Fruit fly (Drosophila melanogaster) whole organism, wandering third instar larva: ENCODE measurements around the gene CG34117.

Experiments used
- Abd-B ChIP-seq: fragments of >200 bp; optimal IDR thresholded peaks from 2 replicates; lab custom pipeline; 2017; ENCODE audit warnings: missing biosample characterization, missing genetic modification characterization
- CG32264 ChIP-seq: fragments of 200-800 bp; sonication (Bioruptor generic); optimal IDR thresholded peaks from 2 replicates; lab custom pipeline; 2016; ENCODE audit warnings: missing biosample characterization, missing genetic modification characterization
- CG9705 ChIP-seq: fragments of 200-800 bp; sonication (Bioruptor generic); optimal IDR thresholded peaks from 2 replicates; lab custom pipeline; 2018; ENCODE audit warnings: missing biosample characterization, mild to moderate bottlenecking, missing genetic modification characterization
- CrebA ChIP-seq: fragments of 200-800 bp; sonication (Bioruptor generic); optimal IDR thresholded peaks from 2 replicates; lab custom pipeline; 2016; ENCODE audit warnings: missing biosample characterization, mild to moderate bottlenecking, missing genetic modification characterization, borderline replicate concordance
- Dfd ChIP-seq: fragments of >200 bp; optimal IDR thresholded peaks from 2 replicates; lab custom pipeline; 2017; ENCODE audit warnings: missing biosample characterization, missing genetic modification characterization
- Dif ChIP-seq: fragments of 200-275, 200-300 bp; sonication (Bioruptor generic); optimal IDR thresholded peaks from 2 replicates; lab custom pipeline; 2018; ENCODE audit warnings: missing biosample characterization, missing genetic modification characterization; ENCODE audit not compliant: partially characterized antibody
- GATAd ChIP-seq: sonication (Bioruptor generic); optimal IDR thresholded peaks from 2 replicates; lab custom pipeline; 2016; ENCODE audit warnings: missing biosample characterization, missing genetic modification characterization
- HLH106 ChIP-seq: fragments of 200-800 bp; optimal IDR thresholded peaks from 3 replicates; lab custom pipeline; 2019; ENCODE audit warnings: missing biosample characterization, mild to moderate bottlenecking, missing genetic modification characterization, moderate library complexity
- Hnf4 ChIP-seq: fragments of 200-800 bp; sonication (Bioruptor generic); optimal IDR thresholded peaks from 2 replicates; lab custom pipeline; 2016; ENCODE audit warnings: missing biosample characterization, mild to moderate bottlenecking, missing genetic modification characterization
- Hr78 ChIP-seq: fragments of >200 bp; optimal IDR thresholded peaks from 2 replicates; lab custom pipeline; 2017; ENCODE audit warnings: missing biosample characterization, missing genetic modification characterization
- Hr83 ChIP-seq: fragments of 200-300 bp; sonication (Bioruptor generic); optimal IDR thresholded peaks from 2 replicates; lab custom pipeline; 2016; ENCODE audit warnings: missing biosample characterization, mild to moderate bottlenecking, missing genetic modification characterization, moderate library complexity; ENCODE audit not compliant: poor library complexity, severe bottlenecking
- Jra ChIP-seq: sonication (Bioruptor generic); optimal IDR thresholded peaks from 2 replicates; lab custom pipeline; 2016; ENCODE audit warnings: missing biosample characterization, missing genetic modification characterization
- Mio ChIP-seq: sonication (Bioruptor generic); optimal IDR thresholded peaks from 2 replicates; lab custom pipeline; 2016; ENCODE audit warnings: missing biosample characterization, missing genetic modification characterization
- Myc ChIP-seq: fragments of >200 bp; optimal IDR thresholded peaks from 2 replicates; lab custom pipeline; 2017
- N ChIP-seq: fragments of >200 bp; optimal IDR thresholded peaks from 2 replicates; lab custom pipeline; 2018; ENCODE audit warnings: missing biosample characterization, missing external identifiers, missing genetic modification characterization
- OdsH ChIP-seq: fragments of 200-800 bp; sonication (Bioruptor generic); optimal IDR thresholded peaks from 2 replicates; lab custom pipeline; 2016; ENCODE audit warnings: missing biosample characterization, mild to moderate bottlenecking, missing genetic modification characterization
- Rel ChIP-seq, 2 experiments: fragments of 200-800 bp; sonication (Bioruptor generic) in 1 of 2; optimal IDR thresholded peaks; 2 replicates in 1 of 2; 3 replicates in 1 of 2; lab custom pipeline; 2016 to 2019; ENCODE audit warnings: mild to moderate bottlenecking in 2 of 2, missing biosample characterization in 2 of 2, missing genetic modification characterization in 2 of 2, moderate library complexity in 1 of 2
- Sp1 ChIP-seq: fragments of 200-800 bp; sonication (Bioruptor generic); optimal IDR thresholded peaks from 3 replicates; lab custom pipeline; 2019; ENCODE audit warnings: missing biosample characterization, mild to moderate bottlenecking, missing genetic modification characterization, moderate library complexity
- Vsx2 ChIP-seq: fragments of 200-300, 225-300 bp; sonication (Bioruptor generic); optimal IDR thresholded peaks from 2 replicates; lab custom pipeline; 2018; ENCODE audit warnings: missing biosample characterization, missing genetic modification characterization; ENCODE audit not compliant: partially characterized antibody
- br ChIP-seq: fragments of 200-800 bp; sonication (Bioruptor generic); optimal IDR thresholded peaks from 2 replicates; lab custom pipeline; 2016; ENCODE audit warnings: missing biosample characterization, missing genetic modification characterization
- brk ChIP-seq: fragments of 200-800 bp; sonication (Bioruptor generic); optimal IDR thresholded peaks from 2 replicates; lab custom pipeline; 2016; ENCODE audit warnings: missing biosample characterization, mild to moderate bottlenecking, missing genetic modification characterization
- dl ChIP-seq, 2 experiments: fragments of 175-275, 200-275 bp in 1 of 2; fragments of 200-275 bp in 1 of 2; sonication (Bioruptor generic); optimal IDR thresholded peaks; lab custom pipeline; 2018; ENCODE audit warnings: mild to moderate bottlenecking in 2 of 2, missing biosample characterization in 2 of 2, missing genetic modification characterization in 2 of 2, moderate library complexity in 2 of 2; ENCODE audit not compliant: partially characterized antibody in 2 of 2, insufficient read depth in 1 of 2
- dmrt93B ChIP-seq: fragments of 200-800 bp; sonication (Bioruptor generic); optimal IDR thresholded peaks from 2 replicates; lab custom pipeline; 2018; ENCODE audit warnings: missing biosample characterization, mild to moderate bottlenecking, missing genetic modification characterization
- dsf ChIP-seq: sonication (Bioruptor generic); optimal IDR thresholded peaks from 2 replicates; lab custom pipeline; 2016; ENCODE audit warnings: missing biosample characterization, missing genetic modification characterization, borderline replicate concordance
- ey ChIP-seq: fragments of 200-800 bp; sonication (Bioruptor generic); optimal IDR thresholded peaks from 2 replicates; lab custom pipeline; 2016; ENCODE audit warnings: missing biosample characterization, missing genetic modification characterization
- foxo ChIP-seq, 2 experiments: fragments of 200-800 bp; sonication (Bioruptor generic); optimal IDR thresholded peaks; 2 replicates in 1 of 2; 3 replicates in 1 of 2; lab custom pipeline; 2016 to 2017; ENCODE audit warnings: missing biosample characterization in 2 of 2, missing genetic modification characterization in 2 of 2
- fru ChIP-seq: fragments of 200-800 bp; sonication (Bioruptor generic); optimal IDR thresholded peaks from 3 replicates; lab custom pipeline; 2016; ENCODE audit warnings: missing biosample characterization, mild to moderate bottlenecking, missing genetic modification characterization
- h ChIP-seq: fragments of 200-800 bp; sonication (Bioruptor generic); optimal IDR thresholded peaks from 3 replicates; lab custom pipeline; 2016; ENCODE audit warnings: missing biosample characterization, mild to moderate bottlenecking, missing genetic modification characterization
- jim ChIP-seq: fragments of 175-275, 200-325 bp; sonication (Bioruptor generic); optimal IDR thresholded peaks from 2 replicates; lab custom pipeline; 2016; ENCODE audit warnings: missing biosample characterization, mild to moderate bottlenecking, missing genetic modification characterization
- lola ChIP-seq: fragments of >200 bp; optimal IDR thresholded peaks from 2 replicates; lab custom pipeline; 2017; ENCODE audit warnings: missing biosample characterization, missing genetic modification characterization
- pan ChIP-seq: fragments of >200 bp; optimal IDR thresholded peaks from 2 replicates; lab custom pipeline; 2017
- psq ChIP-seq: fragments of 200-800 bp; sonication (Bioruptor generic); optimal IDR thresholded peaks from 3 replicates; lab custom pipeline; 2017; ENCODE audit warnings: missing biosample characterization, mild to moderate bottlenecking, missing genetic modification characterization, moderate library complexity
- rgr ChIP-seq: fragments of 200-800 bp; sonication (Bioruptor generic); optimal IDR thresholded peaks from 3 replicates; lab custom pipeline; 2016; ENCODE audit warnings: missing biosample characterization, mild to moderate bottlenecking, missing genetic modification characterization
- sage ChIP-seq: fragments of 200-800 bp; sonication (Bioruptor generic); optimal IDR thresholded peaks from 2 replicates; lab custom pipeline; 2016; ENCODE audit warnings: missing biosample characterization, mild to moderate bottlenecking, missing genetic modification characterization
- sv ChIP-seq: fragments of 200-800 bp; sonication (Bioruptor generic); optimal IDR thresholded peaks from 3 replicates; lab custom pipeline; 2016; ENCODE audit warnings: missing biosample characterization, missing genetic modification characterization
- tai ChIP-seq: sonication (Bioruptor generic); optimal IDR thresholded peaks from 2 replicates; lab custom pipeline; 2016; ENCODE audit warnings: missing biosample characterization, missing genetic modification characterization
- usp ChIP-seq: fragments of >200 bp; optimal IDR thresholded peaks from 2 replicates; lab custom pipeline; 2017; ENCODE audit warnings: missing biosample characterization, missing genetic modification characterization
- woc ChIP-seq: sonication (Bioruptor generic); optimal IDR thresholded peaks from 2 replicates; lab custom pipeline; 2016; ENCODE audit warnings: missing biosample characterization, mild to moderate bottlenecking, missing genetic modification characterization

The CG34117 gene

dm6 chr3R:9399951-9400392, at the start of gene CG34117:
Gene CG34117 (minus strand): TSS chr3R:9400053.
- no peak for TF ChIP-seq lola (GFP tag; lab: Kevin White, UChicago)
- peak; percentile 78 for TF ChIP-seq OdsH (GFP tag; lab: Kevin White, UChicago)
- peak; percentile 11 for TF ChIP-seq jim (GFP tag; lab: Kevin White, UChicago)
- no peak for TF ChIP-seq Mio
- no peak for TF ChIP-seq N
- TF ChIP-seq Dif (GFP tag; lab: Kevin White, UChicago) = no peak
- TF ChIP-seq Hr78 = no peak
- peak; percentile 87 for TF ChIP-seq rgr (GFP tag; lab: Kevin White, UChicago)
- TF ChIP-seq dmrt93B = peak; percentile 45
- TF ChIP-seq sage = peak; percentile 65
- TF ChIP-seq pan (lab: Kevin White, UChicago) = no peak
- TF ChIP-seq dl (GFP tag; optimal IDR thresholded peaks at IDR 0.05; lab: Kevin White, UChicago; ENCODE audit: insufficient read depth in 1 of 2, partially characterized antibody in 2 of 2) = no peak
- TF ChIP-seq Sp1 (GFP tag; lab: Kevin White, UChicago) = peak; percentile 75
- no peak for TF ChIP-seq tai
- TF ChIP-seq dsf (GFP tag; lab: Kevin White, UChicago) = peak; percentile 57
- TF ChIP-seq Vsx2 (GFP tag; lab: Kevin White, UChicago) = no peak
- TF ChIP-seq brk = no peak
- TF ChIP-seq Hnf4 = peak; percentile 86
- no peak for TF ChIP-seq CrebA
- no peak for TF ChIP-seq usp (GFP tag; lab: Kevin White, UChicago)
- peak; percentile 76 for TF ChIP-seq woc (GFP tag; lab: Kevin White, UChicago)
- TF ChIP-seq ey (GFP tag; lab: Kevin White, UChicago) = peak; percentile 75
- TF ChIP-seq fru = peak; percentile 69
- peak; percentile 47 for TF ChIP-seq br (GFP tag; lab: Kevin White, UChicago)
- peak; percentile 70 for TF ChIP-seq Jra (GFP tag; lab: Kevin White, UChicago)
- no peak for TF ChIP-seq GATAd
- TF ChIP-seq Rel (GFP tag; optimal IDR thresholded peaks at IDR 0.05; lab: Kevin White, UChicago) = no peak
- TF ChIP-seq Rel (tag; optimal IDR thresholded peaks at IDR 0.05; lab: Kevin White, UChicago) = peak; percentile 68
- TF ChIP-seq h = peak; percentile 81
- no peak for TF ChIP-seq Myc
- no peak for TF ChIP-seq CG32264
- TF ChIP-seq psq (GFP tag; lab: Kevin White, UChicago) = peak; percentile 72
- peak; percentile 55 for TF ChIP-seq CG9705 (GFP tag; lab: Kevin White, UChicago)
- TF ChIP-seq Dfd (GFP tag; lab: Kevin White, UChicago) = no peak
- TF ChIP-seq Abd-B (GFP tag; lab: Kevin White, UChicago) = no peak
- peak; percentile 75 for TF ChIP-seq Hr83 (GFP tag; lab: Kevin White, UChicago)
- peak; percentile 73 for TF ChIP-seq sv (GFP tag; lab: Kevin White, UChicago)
- TF ChIP-seq HLH106 (tag; lab: Kevin White, UChicago) = peak; percentile 76
- TF ChIP-seq foxo (GFP tag; optimal IDR thresholded peaks at IDR 0.05; lab: Kevin White, UChicago) = peak in 1 of 2 experiments; percentile 89

dm6 chr3R:9448320-9448719, 48.5 kb upstream of the CG34117 start:
- TF ChIP-seq jim (GFP tag; lab: Kevin White, UChicago) = no peak
- no peak for TF ChIP-seq brk
- TF ChIP-seq CG32264 = no peak
- TF ChIP-seq N = no peak
- no peak for TF ChIP-seq rgr (GFP tag; lab: Kevin White, UChicago)
- TF ChIP-seq Sp1 (GFP tag; lab: Kevin White, UChicago) = no peak
- no peak for TF ChIP-seq pan (lab: Kevin White, UChicago)
- TF ChIP-seq GATAd = no peak
- TF ChIP-seq tai = no peak
- TF ChIP-seq OdsH (GFP tag; lab: Kevin White, UChicago) = no peak
- no peak for TF ChIP-seq h
- TF ChIP-seq br (GFP tag; lab: Kevin White, UChicago) = no peak
- TF ChIP-seq CG9705 (GFP tag; lab: Kevin White, UChicago) = no peak
- TF ChIP-seq sv (GFP tag; lab: Kevin White, UChicago) = no peak

dm6 chr3R:9441996-9442395, 42.1 kb upstream of the CG34117 start:
- TF ChIP-seq Myc = no peak
- no peak for TF ChIP-seq Hnf4
- TF ChIP-seq Hr83 (GFP tag; lab: Kevin White, UChicago) = no peak
- TF ChIP-seq jim (GFP tag; lab: Kevin White, UChicago) = no peak
- TF ChIP-seq dsf (GFP tag; lab: Kevin White, UChicago) = no peak
- no peak for TF ChIP-seq lola (GFP tag; lab: Kevin White, UChicago)
